Worm (Caenorhabditis elegans) whole organism, L2 larva: ENCODE measurements around the gene amt-1.

Experiments used
- F13H6.1 ChIP-seq: sonication (generic microtip); optimal IDR thresholded peaks from 2 replicates; lab custom pipeline; 2016; ENCODE audit warnings: missing genetic modification characterization, missing compliant biosample characterization
- blmp-1 ChIP-seq: sonication (generic microtip); optimal IDR thresholded peaks from 2 replicates; lab custom pipeline; 2017; ENCODE audit warnings: missing genetic modification characterization, mild to moderate bottlenecking, missing compliant biosample characterization, antibody characterized with exemption, moderate library complexity; ENCODE audit not compliant: insufficient read depth
- lin-11 ChIP-seq: fragments of 150-350 bp; sonication (generic microtip); optimal IDR thresholded peaks from 2 replicates; lab custom pipeline; 2014; ENCODE audit warnings: missing biosample characterization, missing genetic modification characterization, inconsistent platforms, mixed read lengths
- nhr-25 ChIP-seq: fragments of 150-350 bp; sonication (generic microtip); optimal IDR thresholded peaks from 3 replicates; lab custom pipeline; 2014; ENCODE audit warnings: missing biosample characterization, missing genetic modification characterization
- skn-1 ChIP-seq: sonication (generic microtip); optimal IDR thresholded peaks from 2 replicates; lab custom pipeline; 2017; ENCODE audit warnings: missing biosample characterization, missing genetic modification characterization
- zag-1 ChIP-seq: fragments of 150-350 bp; optimal IDR thresholded peaks from 2 replicates; lab custom pipeline; 2014; ENCODE audit warnings: missing biosample characterization, missing genetic modification characterization

ce11 chrX:4523887-4524350, 47.3 kb upstream of the amt-1 start, which contains the start of gene pdi-2:
- TF ChIP-seq nhr-25 (tag; lab: Kevin White, UChicago): peak; percentile 82
- peak; percentile 72 for TF ChIP-seq F13H6.1
- peak; percentile 70 for TF ChIP-seq lin-11
- TF ChIP-seq blmp-1 (tag; lab: Kevin White, UChicago): peak; percentile 75
- no peak for TF ChIP-seq zag-1
- no peak for TF ChIP-seq skn-1 (tag; lab: Kevin White, UChicago)
